Fruit fly (Drosophila melanogaster): Measurements from ENCODE around the gene sls.

The sls gene

dm6 chr3L:2152730-2153129 is 37.3 kb upstream of the sls start (continued):
- peak in 1 of 2 experiments; percentile 22 for TF ChIP-seq dpn (GFP tag; optimal IDR thresholded peaks at IDR 0.05)
- no peak for TF ChIP-seq Gug (GFP tag; IDR thresholded peaks at IDR 0.05)
- TF ChIP-seq Antp (GFP tag; optimal IDR thresholded peaks at IDR 0.05), result no peak
- no peak for TF ChIP-seq Sin3A (optimal IDR thresholded peaks at IDR 0.05)
- no peak for TF ChIP-seq nerfin-2 (GFP tag; IDR thresholded peaks at IDR 0.05; ENCODE audit: partially characterized antibody)
- no peak for TF ChIP-seq chif (GFP tag; optimal IDR thresholded peaks at IDR 0.05)
- TF ChIP-seq ftz-f1 (GFP tag; optimal IDR thresholded peaks at IDR 0.05), result peak; percentile 30
- no peak for TF ChIP-seq CG6683 (GFP tag; optimal IDR thresholded peaks at IDR 0.05)
- TF ChIP-seq Myb (GFP tag; optimal IDR thresholded peaks at IDR 0.05), result peak; percentile 34
- no peak for TF ChIP-seq pb (GFP tag; optimal IDR thresholded peaks at IDR 0.05)
- no peak for TF ChIP-seq CG17186 (GFP tag; optimal IDR thresholded peaks at IDR 0.05)
- no peak for TF ChIP-seq CG18011 (GFP tag; optimal IDR thresholded peaks at IDR 0.05)
- TF ChIP-seq CG6272 (GFP tag; IDR thresholded peaks at IDR 0.05), result no peak
- TF ChIP-seq pan (optimal IDR thresholded peaks at IDR 0.05), result no peak
- TF ChIP-seq pan (GFP tag; optimal IDR thresholded peaks at IDR 0.05 in 1 of 2, IDR thresholded peaks at IDR 0.05 in 1 of 2), result peak in 1 of 2 experiments; percentile 54
- no peak for TF ChIP-seq HLH54F (GFP tag; optimal IDR thresholded peaks at IDR 0.05)
- TF ChIP-seq dati (GFP tag; IDR thresholded peaks at IDR 0.05), result no peak
- TF ChIP-seq Ravus (GFP tag; IDR thresholded peaks at IDR 0.05), result no peak
- no peak for TF ChIP-seq ems (GFP tag; optimal IDR thresholded peaks at IDR 0.05)
- no peak for TF ChIP-seq pnt (GFP tag; optimal IDR thresholded peaks at IDR 0.05)
- no peak for TF ChIP-seq br (optimal IDR thresholded peaks at IDR 0.05)
- peak; percentile 45; the same call in 1 of the 2 replicates for TF ChIP-seq vvl (GFP tag; IDR thresholded peaks at IDR 0.05)
- peak; percentile 37; the same call in 1 of the 2 replicates for TF ChIP-seq crol (GFP tag; IDR thresholded peaks at IDR 0.05)
- peak; percentile 18 for TF ChIP-seq Oli (tag; optimal IDR thresholded peaks at IDR 0.05)
- TF ChIP-seq Ptx1 (GFP tag; IDR thresholded peaks at IDR 0.05), result no peak
- peak; percentile 16; the same call in 1 of the 3 replicates for TF ChIP-seq otp (GFP tag; IDR thresholded peaks at IDR 0.05)
- peak; percentile 84 for TF ChIP-seq Med (GFP tag)
- peak; percentile 69 for TF ChIP-seq Ets65A (GFP tag)
- no peak for TF ChIP-seq sqz (GFP tag; optimal IDR thresholded peaks at IDR 0.05)
- TF ChIP-seq gt (GFP tag; IDR thresholded peaks at IDR 0.05), result no peak
- TF ChIP-seq Chrac-16 (GFP tag; optimal IDR thresholded peaks at IDR 0.05), result no peak
- peak; percentile 5; the same call in 1 of the 3 replicates for TF ChIP-seq dysf (GFP tag; IDR thresholded peaks at IDR 0.05)
- TF ChIP-seq Nf-YA (GFP tag; IDR thresholded peaks at IDR 0.05), result peak; percentile 13; the same call in 1 of the 2 replicates
- no peak for TF ChIP-seq tup (GFP tag; optimal IDR thresholded peaks at IDR 0.05)
- peak; percentile 21 for TF ChIP-seq CG7839 (tag; optimal IDR thresholded peaks at IDR 0.05)
- 0 out of 3 replicates have a peak, but pooled peaks have one; percentile 30 for TF ChIP-seq vnd (GFP tag; IDR thresholded peaks at IDR 0.05; ENCODE audit: partially characterized antibody)
- TF ChIP-seq bcd (GFP tag; optimal IDR thresholded peaks at IDR 0.05), result no peak
- no peak for TF ChIP-seq caup (GFP tag; optimal IDR thresholded peaks at IDR 0.05; ENCODE audit: severe bottlenecking)
- no peak for TF ChIP-seq Dip2 (GFP tag; IDR thresholded peaks at IDR 0.05)
- 0 out of 3 replicates have a peak, but pooled peaks have one; percentile 32 for TF ChIP-seq sr (GFP tag; IDR thresholded peaks at IDR 0.05)
- no peak for TF ChIP-seq CG4328 (GFP tag; optimal IDR thresholded peaks at IDR 0.05)
- peak; percentile 42 for TF ChIP-seq Drgx (GFP tag; IDR thresholded peaks at IDR 0.05)
- TF ChIP-seq H2.0 (GFP tag; IDR thresholded peaks at IDR 0.05), result no peak
- TF ChIP-seq tin (GFP tag; optimal IDR thresholded peaks at IDR 0.05), result peak; percentile 9
- no peak for TF ChIP-seq CG12219 (GFP tag; optimal IDR thresholded peaks at IDR 0.05)
- no peak for TF ChIP-seq CG15269 (tag; optimal IDR thresholded peaks at IDR 0.05)
- peak; percentile 22 for TF ChIP-seq lilli (GFP tag; optimal IDR thresholded peaks at IDR 0.05)
- TF ChIP-seq Bdp1 (GFP tag; optimal IDR thresholded peaks at IDR 0.05), result no peak
- peak; percentile 19; the same call in 1 of the 2 replicates for TF ChIP-seq Ada2b (GFP tag; IDR thresholded peaks at IDR 0.05)
- no peak for TF ChIP-seq ab (GFP tag; optimal IDR thresholded peaks at IDR 0.05)
- no peak for TF ChIP-seq CG7372 (GFP tag; IDR thresholded peaks at IDR 0.05)
- TF ChIP-seq CG2116 (GFP tag; optimal IDR thresholded peaks at IDR 0.05), result no peak
- TF ChIP-seq Rfx (GFP tag; IDR thresholded peaks at IDR 0.05), result peak; percentile 45
